Worm (Caenorhabditis elegans) whole organism, late embryonic: ENCODE results near the gene B0507.9.

Source experiments
- ama-1 ChIP-seq: fragments of 150-350 bp; optimal IDR thresholded peaks from 2 replicates; lab custom pipeline; 2014
- elt-4 ChIP-seq: sonication (generic microtip); optimal IDR thresholded peaks from 2 replicates; lab custom pipeline; 2016; ENCODE audit warnings: missing genetic modification characterization, missing compliant biosample characterization
- nfya-1 ChIP-seq: sonication (generic microtip); optimal IDR thresholded peaks from 2 replicates; lab custom pipeline; 2017; ENCODE audit warnings: missing genetic modification characterization, mild to moderate bottlenecking, missing compliant biosample characterization, antibody characterized with exemption, moderate library complexity
- pqm-1 ChIP-seq: sonication (generic microtip); optimal IDR thresholded peaks from 2 replicates; lab custom pipeline; 2016; ENCODE audit warnings: missing genetic modification characterization, missing compliant biosample characterization
- ref-2 ChIP-seq: sonication (generic microtip); optimal IDR thresholded peaks from 2 replicates; lab custom pipeline; 2016; ENCODE audit warnings: missing genetic modification characterization, missing compliant biosample characterization

DNA sequence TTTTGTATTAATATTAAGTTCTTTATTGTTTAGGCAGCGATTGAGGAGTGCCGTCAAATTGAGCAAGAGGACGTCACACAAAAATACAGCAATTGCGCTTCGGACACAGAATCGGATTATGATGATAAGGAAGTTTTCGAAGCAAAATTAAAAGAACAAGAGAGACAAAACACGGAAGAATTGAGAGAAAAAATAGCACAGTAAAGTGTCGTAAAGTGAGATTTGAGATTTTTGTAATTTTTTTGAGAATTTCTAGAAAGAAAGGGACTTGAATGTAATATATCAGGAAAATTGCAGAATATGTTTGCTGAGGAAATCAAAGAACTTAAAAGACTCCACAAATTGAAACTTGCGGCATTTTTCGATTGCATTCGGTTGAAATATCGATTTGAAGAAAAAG lies 11.2 kb downstream of the B0507.9 start, which contains the start of gene B0507.4:
- no peak for TF ChIP-seq ama-1 (lab: Kevin White, UChicago)
- no peak for TF ChIP-seq elt-4 (tag; lab: Kevin White, UChicago)
- TF ChIP-seq ref-2, result no peak
- TF ChIP-seq nfya-1, result no peak
- no peak for TF ChIP-seq pqm-1 (tag; lab: Kevin White, UChicago)
